Worm (Caenorhabditis elegans) whole organism, late embryonic: Measurements from ENCODE around the gene C09G1.5.

ENCODE experiments used
- ama-1 ChIP-seq: fragments of 150-350 bp; optimal IDR thresholded peaks from 2 replicates; lab custom pipeline; 2014
- ceh-18 ChIP-seq: sonication (generic microtip); optimal IDR thresholded peaks from 2 replicates; lab custom pipeline; 2016; ENCODE audit warnings: missing genetic modification characterization, missing compliant biosample characterization
- ceh-9 ChIP-seq: sonication (generic microtip); optimal IDR thresholded peaks from 2 replicates; lab custom pipeline; 2016; ENCODE audit warnings: mild to moderate bottlenecking, missing genetic modification characterization, inconsistent platforms, missing compliant biosample characterization
- elt-2 ChIP-seq: sonication (generic microtip); optimal IDR thresholded peaks from 2 replicates; lab custom pipeline; 2016; ENCODE audit warnings: missing genetic modification reagents, missing genetic modification characterization, missing compliant biosample characterization
- fkh-6 ChIP-seq: sonication (generic microtip); optimal IDR thresholded peaks from 2 replicates; lab custom pipeline; 2016; ENCODE audit warnings: missing genetic modification characterization, missing compliant biosample characterization
- hlh-30 ChIP-seq: sonication (generic microtip); optimal IDR thresholded peaks from 2 replicates; lab custom pipeline; 2017; ENCODE audit warnings: antibody characterized with exemption, missing genetic modification characterization, missing compliant biosample characterization; ENCODE audit not compliant: insufficient read depth
- lin-11 ChIP-seq: fragments of 200-800 bp; sonication (Bioruptor generic); optimal IDR thresholded peaks from 2 replicates; lab custom pipeline; 2018; ENCODE audit warnings: mild to moderate bottlenecking, missing genetic modification characterization, missing compliant biosample characterization
- nhr-11 ChIP-seq: fragments of 150-350 bp; optimal IDR thresholded peaks from 2 replicates; lab custom pipeline; 2014; ENCODE audit warnings: missing biosample characterization, missing genetic modification characterization
- pros-1 ChIP-seq: fragments of 150-350 bp; optimal IDR thresholded peaks from 2 replicates; lab custom pipeline; 2014; ENCODE audit warnings: missing biosample characterization, missing genetic modification reagents, missing genetic modification characterization

DNA sequence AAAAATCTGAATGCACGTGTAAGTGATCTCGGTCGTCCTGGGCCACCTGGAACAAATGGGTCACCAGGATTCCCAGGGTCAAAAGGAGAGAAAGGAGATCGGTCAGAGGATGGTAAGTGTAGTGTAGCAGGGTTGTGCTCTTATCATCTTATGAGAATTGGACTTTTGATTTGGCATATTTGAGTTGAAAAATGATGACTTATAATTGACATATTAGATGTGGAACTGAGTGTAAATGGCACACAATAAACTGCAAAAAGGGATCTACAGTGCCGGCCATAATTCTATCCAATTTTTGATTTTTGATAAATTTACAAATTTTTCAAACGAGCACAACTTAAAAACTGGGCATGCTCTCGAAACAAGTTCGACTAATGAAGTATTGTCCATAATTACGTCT lies 14.7 kb upstream of the C09G1.5 start:
- TF ChIP-seq pros-1 (tag; lab: Kevin White, UChicago) (no peak), ama-1 (no peak), ceh-18 (tag; lab: Kevin White, UChicago) (no peak), fkh-6 (no peak), hlh-30 (tag; lab: Kevin White, UChicago) (no peak), elt-2 (tag; lab: Kevin White, UChicago) (no peak), lin-11 (tag; lab: Kevin White, UChicago) (no peak), nhr-11 (no peak), ceh-9 (no peak)
